Worm (Caenorhabditis elegans): Measurements from ENCODE around the gene C05B5.16.

C05B5.16 gene

ce11 chrIII:9997890-9998289, 14.3 kb upstream of the C05B5.16 start, which contains the start of gene pqn-8:
TSS of gene pqn-8 (minus strand) at chrIII:9997990.
- TF ChIP-seq hmg-1.2 (GFP tag; IDR thresholded peaks at IDR 0.05) (no peak), akir-1 (GFP tag; optimal IDR thresholded peaks at IDR 0.05) (no peak), F10E7.11 (tag; optimal IDR thresholded peaks at IDR 0.05) (no peak), ztf-26 (tag; optimal IDR thresholded peaks at IDR 0.05) (no peak), aptf-2 (GFP tag; conservative IDR thresholded peaks at IDR 0.05) (no peak)

- TF ChIP-seq rpc-1 (optimal IDR thresholded peaks at IDR 0.05) (no peak), rpc-1 (tag; optimal IDR thresholded peaks at IDR 0.05) (no peak), Y53G8AR.9 (GFP tag; conservative IDR thresholded peaks at IDR 0.05) (no peak), bed-1 (GFP tag; IDR thresholded peaks at IDR 0.05) (no peak), nhr-179 (tag; optimal IDR thresholded peaks at IDR 0.05) (no peak), cebp-1 (GFP tag; IDR thresholded peaks at IDR 0.05) (no peak), cebp-1 (tag; optimal IDR thresholded peaks at IDR 0.05) (no peak), let-526 (GFP tag; IDR thresholded peaks at IDR 0.05) (no peak)
These were observed 13.0 kb upstream of the C05B5.16 start, which contains the start of gene C05B5.17 for ce11 chrIII:9999235-9999634. TSS of gene C05B5.17 (minus strand) at chrIII:9999335.

ce11 chrIII:10000428-10000827, 11.8 kb upstream of the C05B5.16 start, which contains the start of gene C05B5.2:
TSS of gene C05B5.2 (minus strand) at chrIII:10000528.
- TF ChIP-seq madf-6 (GFP tag; IDR thresholded peaks at IDR 0.05) (no peak), C06A6.2 (GFP tag; conservative IDR thresholded peaks at IDR 0.05) (no peak), atf-7 (tag; optimal IDR thresholded peaks at IDR 0.05) (no peak), Y56A3A.18 (GFP tag; IDR thresholded peaks at IDR 0.05) (no peak), lsy-27 (tag; optimal IDR thresholded peaks at IDR 0.05; ENCODE audit: borderline replicate concordance, insufficient read depth) (no peak)

- TF ChIP-seq C17E4.6 (GFP tag; IDR thresholded peaks at IDR 0.05) (no peak), hmg-20 (GFP tag; IDR thresholded peaks at IDR 0.05) (no peak), fkh-3 (tag; optimal IDR thresholded peaks at IDR 0.05) (no peak), nhr-120 (GFP tag; IDR thresholded peaks at IDR 0.05) (no peak), ztf-18 (tag; optimal IDR thresholded peaks at IDR 0.05) (no peak)
These were observed 11.2 kb upstream of the C05B5.16 start, which contains the start of gene C05B5.5 for ce11 chrIII:10001060-10001459. TSS of gene C05B5.5 (plus strand) at chrIII:10001360.

ce11 chrIII:10004213-10004612, 8.0 kb upstream of the C05B5.16 start, which contains the start of gene C05B5.11:
TSS of gene C05B5.11 (plus strand) at chrIII:10004513.
- TF ChIP-seq gei-17 (GFP tag; optimal IDR thresholded peaks at IDR 0.05) (no peak), lin-54 (GFP tag; optimal IDR thresholded peaks at IDR 0.05) (no peak), sptf-2 (GFP tag; optimal IDR thresholded peaks at IDR 0.05) (no peak), rpc-1 (optimal IDR thresholded peaks at IDR 0.05) (no peak), rpc-1 (tag; optimal IDR thresholded peaks at IDR 0.05) (no peak), lir-1 (GFP tag; conservative IDR thresholded peaks at IDR 0.05) (no peak), ekl-4 (GFP tag; IDR thresholded peaks at IDR 0.05) (no peak), fkh-3 (tag; optimal IDR thresholded peaks at IDR 0.05) (no peak), K11D2.4 (GFP tag; IDR thresholded peaks at IDR 0.05) (no peak), B0336.3 (GFP tag; IDR thresholded peaks at IDR 0.05) (no peak), bed-2 (GFP tag; IDR thresholded peaks at IDR 0.05) (no peak), athp-1 (tag; optimal IDR thresholded peaks at IDR 0.05) (no peak), die-1 (tag; optimal IDR thresholded peaks at IDR 0.05) (no peak), pbrm-1 (GFP tag; IDR thresholded peaks at IDR 0.05) (no peak), ztf-26 (tag; optimal IDR thresholded peaks at IDR 0.05) (no peak)
